Worm (Caenorhabditis elegans): ENCODE measurements around the gene fmi-1.

fmi-1 gene

DNA sequence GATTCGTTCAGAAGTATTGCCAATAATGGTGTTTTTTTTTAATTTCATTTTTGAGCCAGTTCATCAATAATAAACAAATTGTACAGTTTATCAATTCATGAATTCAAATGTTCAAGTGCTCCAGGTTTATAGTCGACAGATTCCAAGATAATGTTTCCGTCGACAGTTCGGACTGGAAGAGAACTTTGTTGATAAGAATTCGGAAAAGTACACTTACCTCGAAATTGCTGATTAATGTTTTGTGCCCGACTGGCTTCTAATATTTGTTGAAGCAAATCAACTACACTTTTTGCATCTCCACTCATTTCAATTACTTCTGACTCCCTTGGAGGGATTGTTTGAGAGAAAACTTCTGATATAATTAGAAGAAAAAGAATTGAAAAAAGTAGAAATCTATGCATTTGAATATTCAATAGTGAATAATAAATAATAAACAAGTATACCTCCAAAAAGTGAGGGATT lies 30.3 kb downstream of the fmi-1 start, which contains the start of gene W07G4.8:
W07G4.8 (minus strand) TSS at position 412 of the 462 bp plus-strand sequence.
- TF ChIP-seq tbx-11 (GFP tag; IDR thresholded peaks at IDR 0.05) (no peak), ceh-36 (tag; optimal IDR thresholded peaks at IDR 0.05) (no peak), flt-1 (GFP tag; IDR thresholded peaks at IDR 0.05) (no peak), hnd-1 (tag; optimal IDR thresholded peaks at IDR 0.05) (no peak), tbx-37 (GFP tag; conservative IDR thresholded peaks at IDR 0.05) (no peak), sea-1 (GFP tag; conservative IDR thresholded peaks at IDR 0.05) (no peak)

DNA sequence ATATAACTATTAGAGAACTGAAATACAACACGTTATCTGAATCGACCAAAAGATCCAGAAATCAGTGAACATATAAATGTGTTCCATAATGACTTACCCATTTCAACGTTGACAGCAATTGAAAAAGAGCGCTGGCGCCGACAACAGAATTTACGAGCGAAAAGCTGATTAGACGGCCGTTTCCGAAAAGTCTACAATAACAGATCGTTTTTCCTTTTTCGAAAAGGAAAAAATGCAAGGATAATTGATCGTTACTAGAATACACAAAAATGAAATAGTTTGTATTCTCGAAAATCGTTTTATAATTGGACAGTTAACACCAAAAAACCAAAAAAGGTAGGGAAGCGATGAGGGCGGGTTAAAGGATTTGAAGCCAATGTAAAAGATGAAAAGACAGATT lies 34.8 kb downstream of the fmi-1 start, which contains the start of gene srr-1:
srr-1 (minus strand) TSS at position 101 of the 400 bp plus-strand sequence.
- TF ChIP-seq ceh-13 (GFP tag; optimal IDR thresholded peaks at IDR 0.05) (no peak), F13C5.2 (tag; optimal IDR thresholded peaks at IDR 0.05) (no peak), tra-4 (tag; optimal IDR thresholded peaks at IDR 0.05) (no peak), sea-1 (GFP tag; conservative IDR thresholded peaks at IDR 0.05) (no peak), hmg-4 (GFP tag; optimal IDR thresholded peaks at IDR 0.05) (no peak), tbx-11 (GFP tag; IDR thresholded peaks at IDR 0.05) (no peak), tbx-37 (GFP tag; conservative IDR thresholded peaks at IDR 0.05) (no peak), flt-1 (GFP tag; IDR thresholded peaks at IDR 0.05) (no peak), B0310.2 (tag; optimal IDR thresholded peaks at IDR 0.05) (no peak), aly-1 (tag; optimal IDR thresholded peaks at IDR 0.05) (no peak), ceh-36 (tag; optimal IDR thresholded peaks at IDR 0.05) (no peak), ama-1 (optimal IDR thresholded peaks at IDR 0.05) (no peak), hnd-1 (tag; optimal IDR thresholded peaks at IDR 0.05) (no peak), hmbx-1 (tag; optimal IDR thresholded peaks at IDR 0.05) (no peak), pes-1 (GFP tag; IDR thresholded peaks at IDR 0.05) (no peak), scrt-1 (GFP tag; IDR thresholded peaks at IDR 0.05) (no peak), ets-7 (tag; optimal IDR thresholded peaks at IDR 0.05) (no peak)

ce11 chrV:13061836-13062235 lies 43.0 kb downstream of the fmi-1 start, which contains the start of gene F42E8.1:
Gene F42E8.1, plus strand, starts transcription at chrV:13062136.
- TF ChIP-seq hmg-4 (GFP tag; optimal IDR thresholded peaks at IDR 0.05) (no peak), ama-1 (optimal IDR thresholded peaks at IDR 0.05) (no peak), ets-7 (tag; optimal IDR thresholded peaks at IDR 0.05) (no peak), ceh-36 (tag; optimal IDR thresholded peaks at IDR 0.05) (no peak), ceh-13 (GFP tag; optimal IDR thresholded peaks at IDR 0.05) (no peak), tra-4 (tag; optimal IDR thresholded peaks at IDR 0.05) (no peak), scrt-1 (GFP tag; IDR thresholded peaks at IDR 0.05) (no peak), tbx-37 (GFP tag; conservative IDR thresholded peaks at IDR 0.05) (no peak), aly-1 (tag; optimal IDR thresholded peaks at IDR 0.05) (no peak), hnd-1 (tag; optimal IDR thresholded peaks at IDR 0.05) (no peak), B0310.2 (tag; optimal IDR thresholded peaks at IDR 0.05) (no peak), flt-1 (GFP tag; IDR thresholded peaks at IDR 0.05) (no peak), pes-1 (GFP tag; IDR thresholded peaks at IDR 0.05) (no peak), hmbx-1 (tag; optimal IDR thresholded peaks at IDR 0.05) (no peak), tbx-11 (GFP tag; IDR thresholded peaks at IDR 0.05) (no peak)

DNA sequence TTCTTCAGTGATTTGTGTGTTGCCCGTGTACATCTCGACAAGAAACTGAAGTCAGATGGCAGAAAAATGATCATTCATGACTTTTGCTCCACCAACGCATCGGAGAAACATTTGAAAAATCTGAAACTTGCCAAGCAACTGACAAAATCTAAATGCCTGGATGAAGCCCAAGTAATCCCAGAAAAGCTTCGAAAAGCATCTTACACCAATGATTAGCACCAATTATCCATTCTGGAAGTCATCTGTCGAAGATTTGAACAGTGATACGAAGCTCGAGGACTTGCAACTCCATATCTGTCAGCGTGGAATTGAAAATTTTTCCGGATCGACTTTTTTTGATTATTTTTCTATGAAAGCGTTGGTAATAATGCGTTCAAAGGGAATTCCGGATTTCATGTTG lies 44.5 kb downstream of the fmi-1 start:
- TF ChIP-seq hmg-4 (GFP tag; optimal IDR thresholded peaks at IDR 0.05) (no peak), hnd-1 (tag; optimal IDR thresholded peaks at IDR 0.05) (no peak), pes-1 (GFP tag; IDR thresholded peaks at IDR 0.05) (no peak), sea-1 (GFP tag; conservative IDR thresholded peaks at IDR 0.05) (no peak)

- TF ChIP-seq sea-1 (GFP tag; conservative IDR thresholded peaks at IDR 0.05), result no peak
- TF ChIP-seq ama-1 (optimal IDR thresholded peaks at IDR 0.05), result no peak
- TF ChIP-seq tra-4 (tag; optimal IDR thresholded peaks at IDR 0.05), result no peak
- TF ChIP-seq hmbx-1 (tag; optimal IDR thresholded peaks at IDR 0.05), result no peak
- TF ChIP-seq tbx-11 (GFP tag; IDR thresholded peaks at IDR 0.05), result no peak
- no peak for TF ChIP-seq tbx-37 (GFP tag; conservative IDR thresholded peaks at IDR 0.05)
- no peak for TF ChIP-seq flt-1 (GFP tag; IDR thresholded peaks at IDR 0.05)
- no peak for TF ChIP-seq pes-1 (GFP tag; IDR thresholded peaks at IDR 0.05)
- no peak for TF ChIP-seq hmg-4 (GFP tag; optimal IDR thresholded peaks at IDR 0.05)
- no peak for TF ChIP-seq B0310.2 (tag; optimal IDR thresholded peaks at IDR 0.05)
- TF ChIP-seq aly-1 (tag; optimal IDR thresholded peaks at IDR 0.05), result no peak
- TF ChIP-seq ceh-36 (tag; optimal IDR thresholded peaks at IDR 0.05), result no peak
- TF ChIP-seq F13C5.2 (tag; optimal IDR thresholded peaks at IDR 0.05), result no peak
- TF ChIP-seq scrt-1 (GFP tag; IDR thresholded peaks at IDR 0.05), result no peak
- TF ChIP-seq hnd-1 (tag; optimal IDR thresholded peaks at IDR 0.05), result no peak
- no peak for TF ChIP-seq ceh-13 (GFP tag; optimal IDR thresholded peaks at IDR 0.05)
- TF ChIP-seq ets-7 (tag; optimal IDR thresholded peaks at IDR 0.05), result no peak
These were observed 45.3 kb downstream of the fmi-1 start for ce11 chrV:13064164-13064563.

DNA sequence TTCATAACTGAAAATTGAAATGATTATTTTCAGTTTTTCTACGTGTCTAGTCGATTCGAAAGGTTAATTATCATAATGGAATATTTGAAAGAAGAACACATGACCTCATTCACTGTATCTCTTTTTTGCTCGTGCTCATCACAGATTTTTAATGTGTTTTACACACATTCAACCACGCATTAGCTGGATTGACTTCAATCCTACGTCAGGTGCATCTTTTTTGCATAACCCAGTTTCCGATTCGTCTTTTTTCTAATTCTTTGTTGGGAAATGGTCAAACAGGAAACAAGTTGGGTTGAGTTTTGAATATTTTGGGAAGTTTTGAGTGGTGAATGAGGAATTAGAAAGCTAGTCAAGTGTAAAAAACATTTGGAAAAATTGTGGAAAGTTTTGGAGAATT lies 51.4 kb downstream of the fmi-1 start:
- no peak for TF ChIP-seq tbx-37 (GFP tag; conservative IDR thresholded peaks at IDR 0.05)
- no peak for TF ChIP-seq ceh-36 (tag; optimal IDR thresholded peaks at IDR 0.05)

- TF ChIP-seq hnd-1 (tag; optimal IDR thresholded peaks at IDR 0.05) (no peak), sea-1 (GFP tag; conservative IDR thresholded peaks at IDR 0.05) (no peak), aly-1 (tag; optimal IDR thresholded peaks at IDR 0.05) (no peak), tra-4 (tag; optimal IDR thresholded peaks at IDR 0.05) (no peak), hmg-4 (GFP tag; optimal IDR thresholded peaks at IDR 0.05) (no peak), B0310.2 (tag; optimal IDR thresholded peaks at IDR 0.05) (no peak), flt-1 (GFP tag; IDR thresholded peaks at IDR 0.05) (no peak)
These were observed 52.2 kb downstream of the fmi-1 start, which contains the start of gene C34B4.3 for ce11 chrV:13071052-13071451. Gene C34B4.3, minus strand, starts transcription at chrV:13071152.

- TF ChIP-seq tra-4 (tag; optimal IDR thresholded peaks at IDR 0.05) (no peak), ets-7 (tag; optimal IDR thresholded peaks at IDR 0.05) (no peak), hnd-1 (tag; optimal IDR thresholded peaks at IDR 0.05) (no peak), pes-1 (GFP tag; IDR thresholded peaks at IDR 0.05) (no peak), aly-1 (tag; optimal IDR thresholded peaks at IDR 0.05) (no peak), ceh-36 (tag; optimal IDR thresholded peaks at IDR 0.05) (no peak), ama-1 (optimal IDR thresholded peaks at IDR 0.05) (no peak), scrt-1 (GFP tag; IDR thresholded peaks at IDR 0.05) (no peak), hmg-4 (GFP tag; optimal IDR thresholded peaks at IDR 0.05) (no peak), tbx-11 (GFP tag; IDR thresholded peaks at IDR 0.05) (no peak), flt-1 (GFP tag; IDR thresholded peaks at IDR 0.05) (no peak), hmbx-1 (tag; optimal IDR thresholded peaks at IDR 0.05) (no peak), tbx-37 (GFP tag; conservative IDR thresholded peaks at IDR 0.05) (no peak), B0310.2 (tag; optimal IDR thresholded peaks at IDR 0.05) (no peak), ceh-13 (GFP tag; optimal IDR thresholded peaks at IDR 0.05) (no peak), F13C5.2 (tag; optimal IDR thresholded peaks at IDR 0.05) (no peak)
These were observed 54.3 kb downstream of the fmi-1 start for ce11 chrV:13073145-13073544.
